Fruit fly (Drosophila melanogaster): ENCODE data around the gene rod.

dm6 chr3R:31607287-31607849, 26.6 kb downstream of the rod start:
- TF ChIP-seq foxo (GFP tag; optimal IDR thresholded peaks at IDR 0.05) (no peak), Dif (GFP tag; optimal IDR thresholded peaks at IDR 0.05; ENCODE audit: partially characterized antibody) (no peak), CG9705 (GFP tag; optimal IDR thresholded peaks at IDR 0.05) (no peak), pan (optimal IDR thresholded peaks at IDR 0.05) (no peak)
